Fruit fly (Drosophila melanogaster): Measurements from ENCODE around the gene Cpr76Ba.

DNA sequence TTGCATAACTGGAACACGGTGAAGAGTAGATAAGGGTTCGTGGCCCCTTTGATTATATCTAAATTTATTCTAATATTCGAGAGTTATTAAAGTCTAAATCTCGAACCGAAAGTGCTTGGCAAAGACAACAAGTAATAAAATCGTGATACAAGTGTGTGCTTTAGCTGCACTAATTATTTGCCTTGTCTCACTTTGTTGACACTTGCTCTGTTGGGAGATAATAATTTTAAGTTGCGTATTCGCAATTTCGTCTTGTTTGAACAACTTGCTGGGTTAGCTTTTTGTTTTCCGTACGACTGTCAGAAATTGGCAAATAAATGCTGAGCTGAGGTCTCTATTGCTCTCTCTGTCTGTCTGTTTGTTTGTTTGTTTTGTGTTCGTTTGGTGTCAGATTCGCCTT, 13.4 kb downstream of the Cpr76Ba start:
- TF ChIP-seq Dll (optimal IDR thresholded peaks at IDR 0.05) (no peak), psq (optimal IDR thresholded peaks at IDR 0.05) (no peak)

Measured in whole organism.